Worm (Caenorhabditis elegans) whole organism, L4/young adult: ENCODE measurements around the gene F25B5.3.

Experiments used
- W03F9.2 ChIP-seq: fragments of 150-350 bp; optimal IDR thresholded peaks from 2 replicates; lab custom pipeline; 2014; ENCODE audit warnings: missing biosample characterization, missing genetic modification characterization
- dao-5 ChIP-seq: sonication (generic microtip); optimal IDR thresholded peaks from 2 replicates; lab custom pipeline; 2016; ENCODE audit warnings: missing genotype, missing genetic modification characterization, moderate library complexity, missing compliant biosample characterization
- him-1 ChIP-seq: sonication (generic microtip); optimal IDR thresholded peaks from 2 replicates; lab custom pipeline; 2016; ENCODE audit warnings: missing genotype, missing genetic modification reagents, missing genetic modification characterization, missing compliant biosample characterization

The F25B5.3 gene

ce11 chrIII:5948986-5949385 is 303 bp downstream of the F25B5.3 start:
- TF ChIP-seq W03F9.2 (tag; lab: Kevin White, UChicago) (no peak), him-1 (tag; lab: Kevin White, UChicago) (no peak), dao-5 (tag; lab: Kevin White, UChicago) (no peak)

- TF ChIP-seq dao-5 (tag; lab: Kevin White, UChicago) (no peak), W03F9.2 (tag; lab: Kevin White, UChicago) (no peak), him-1 (tag; lab: Kevin White, UChicago) (no peak)
These were observed 1.1 kb downstream of the F25B5.3 start for ce11 chrIII:5949817-5950216.

ce11 chrIII:5950756-5951345 is 2.2 kb downstream of the F25B5.3 start:
- TF ChIP-seq him-1 (tag; lab: Kevin White, UChicago) (no peak), dao-5 (tag; lab: Kevin White, UChicago) (no peak), W03F9.2 (tag; lab: Kevin White, UChicago) (no peak)

- TF ChIP-seq him-1 (tag; lab: Kevin White, UChicago) (no peak), W03F9.2 (tag; lab: Kevin White, UChicago) (no peak), dao-5 (tag; lab: Kevin White, UChicago) (no peak)
These were observed 3.1 kb downstream of the F25B5.3 start for ce11 chrIII:5951589-5952378.

ce11 chrIII:5953041-5953912 is 4.6 kb downstream of the F25B5.3 start:
- no peak for TF ChIP-seq him-1 (tag; lab: Kevin White, UChicago)
- no peak for TF ChIP-seq W03F9.2 (tag; lab: Kevin White, UChicago)
- no peak for TF ChIP-seq dao-5 (tag; lab: Kevin White, UChicago)

ce11 chrIII:5953913-5954290 is 5.2 kb downstream of the F25B5.3 start:
- no peak for TF ChIP-seq W03F9.2 (tag; lab: Kevin White, UChicago)
- no peak for TF ChIP-seq dao-5 (tag; lab: Kevin White, UChicago)
- TF ChIP-seq him-1 (tag; lab: Kevin White, UChicago), result no peak

ce11 chrIII:5958172-5958886 is 9.6 kb downstream of the F25B5.3 start, which contains the start of the genes nono-1 and nop-1:
nono-1 (minus strand) TSS chrIII:5958246.
nop-1 (plus strand) TSS chrIII:5958722.
- TF ChIP-seq W03F9.2 (tag; lab: Kevin White, UChicago), result peak; percentile 51
- TF ChIP-seq dao-5 (tag; lab: Kevin White, UChicago), result no peak

ce11 chrIII:5959049-5959448 is 10.4 kb downstream of the F25B5.3 start:
- TF ChIP-seq W03F9.2 (tag; lab: Kevin White, UChicago), result no peak

ce11 chrIII:5961560-5961959 is 12.9 kb downstream of the F25B5.3 start:
- TF ChIP-seq W03F9.2 (tag; lab: Kevin White, UChicago) (no peak), him-1 (tag; lab: Kevin White, UChicago) (no peak), dao-5 (tag; lab: Kevin White, UChicago) (no peak)

ce11 chrIII:5964058-5964632 is 15.5 kb downstream of the F25B5.3 start:
- TF ChIP-seq W03F9.2 (tag; lab: Kevin White, UChicago) (no peak), him-1 (tag; lab: Kevin White, UChicago) (no peak), dao-5 (tag; lab: Kevin White, UChicago) (no peak)

ce11 chrIII:5965368-5965767 is 16.7 kb downstream of the F25B5.3 start:
- TF ChIP-seq dao-5 (tag; lab: Kevin White, UChicago) (no peak), him-1 (tag; lab: Kevin White, UChicago) (no peak), W03F9.2 (tag; lab: Kevin White, UChicago) (no peak)

ce11 chrIII:5965839-5966463 is 17.3 kb downstream of the F25B5.3 start, which contains the start of gene dct-6:
dct-6 (plus strand) TSS chrIII:5966413.
- TF ChIP-seq dao-5 (tag; lab: Kevin White, UChicago) (no peak), W03F9.2 (tag; lab: Kevin White, UChicago) (no peak), him-1 (tag; lab: Kevin White, UChicago) (no peak)
